Fruit fly (Drosophila melanogaster) whole organism, embryonic: ENCODE measurements around the gene Uba2.

ENCODE experiments used
- Abd-B ChIP-seq: fragments of 200-800 bp; sonication (Bioruptor generic); optimal IDR thresholded peaks from 2 replicates; lab custom pipeline; 2018; ENCODE audit warnings: missing biosample characterization, mild to moderate bottlenecking, missing genetic modification characterization, moderate library complexity
- CG11085 ChIP-seq: fragments of 200-800 bp; sonication (Bioruptor generic); IDR thresholded peaks from 2 replicates; pipeline ENCODE4 v1.3.6; 2022; ENCODE audit warnings: missing biosample characterization, missing genetic modification characterization
- CG12155 ChIP-seq: fragments of 200-800 bp; sonication (Bioruptor generic); optimal IDR thresholded peaks from 3 replicates; lab custom pipeline; 2016; ENCODE audit warnings: missing biosample characterization, missing genetic modification characterization
- CG12299 ChIP-seq: fragments of 200-800 bp; sonication (Bioruptor generic); optimal IDR thresholded peaks from 2 replicates; lab custom pipeline; 2018; ENCODE audit warnings: missing biosample characterization, mild to moderate bottlenecking, missing genetic modification characterization
- CG12942 ChIP-seq: fragments of 200-800 bp; sonication (Bioruptor generic); optimal IDR thresholded peaks from 3 replicates; lab custom pipeline; 2016; ENCODE audit warnings: missing biosample characterization, missing genetic modification characterization
- CG14710 ChIP-seq: fragments of 200-800 bp; sonication (Bioruptor generic); optimal IDR thresholded peaks from 3 replicates; lab custom pipeline; 2019; ENCODE audit warnings: missing biosample characterization, mild to moderate bottlenecking, missing genetic modification characterization, moderate library complexity
- CG14860 ChIP-seq: fragments of 200-800 bp; sonication (Bioruptor generic); IDR thresholded peaks from 3 replicates; pipeline ENCODE4 v1.3.6; 2022; ENCODE audit warnings: missing biosample characterization, missing genetic modification characterization; ENCODE audit not compliant: partially characterized antibody
- CG17912 ChIP-seq: fragments of 200-800 bp; sonication (Bioruptor generic); optimal IDR thresholded peaks from 2 replicates; lab custom pipeline; 2018; ENCODE audit warnings: missing biosample characterization, mild to moderate bottlenecking, missing genetic modification characterization
- CG18599 ChIP-seq: fragments of 200-800 bp; sonication (Bioruptor generic); optimal IDR thresholded peaks from 3 replicates; lab custom pipeline; 2017; ENCODE audit warnings: missing biosample characterization, missing genetic modification characterization, mild to moderate bottlenecking, moderate library complexity, missing genetic modification reagents
- CG2116 ChIP-seq: fragments of 200-800 bp; sonication (Bioruptor generic); optimal IDR thresholded peaks from 3 replicates; lab custom pipeline; 2018; ENCODE audit warnings: missing biosample characterization, mild to moderate bottlenecking, missing genetic modification characterization
- CG31365 ChIP-seq: fragments of 200-800 bp; sonication (Bioruptor generic); optimal IDR thresholded peaks from 2 replicates; lab custom pipeline; 2018; ENCODE audit warnings: missing biosample characterization, mild to moderate bottlenecking, missing genetic modification characterization
- CG34376 ChIP-seq: fragments of 200-800 bp; sonication (Bioruptor generic); optimal IDR thresholded peaks from 2 replicates; lab custom pipeline; 2018; ENCODE audit warnings: missing biosample characterization, mild to moderate bottlenecking, missing genetic modification characterization
- CG34422 ChIP-seq: fragments of 200-800 bp; sonication (Bioruptor generic); IDR thresholded peaks from 3 replicates; pipeline ENCODE4 v1.3.6; 2022; ENCODE audit warnings: missing biosample characterization, missing genetic modification characterization
- CG3847 ChIP-seq: fragments of 200-800 bp; sonication (Bioruptor generic); IDR thresholded peaks from 2 replicates; pipeline ENCODE4 v1.3.6; 2022; ENCODE audit warnings: missing biosample characterization, missing genetic modification characterization
- CG4617 ChIP-seq: fragments of 200-800 bp; sonication (Bioruptor generic); optimal IDR thresholded peaks from 3 replicates; lab custom pipeline; 2016; ENCODE audit warnings: missing biosample characterization, missing genetic modification characterization, borderline replicate concordance
- CG5245 ChIP-seq: fragments of 200-800 bp; sonication (Bioruptor generic); optimal IDR thresholded peaks from 3 replicates; lab custom pipeline; 2016; ENCODE audit warnings: missing biosample characterization, missing genetic modification characterization
- CG6683 ChIP-seq: fragments of 200-800 bp; sonication (Bioruptor generic); optimal IDR thresholded peaks from 2 replicates; lab custom pipeline; 2017; ENCODE audit warnings: missing biosample characterization, mild to moderate bottlenecking, missing genetic modification characterization, missing genetic modification reagents
- CG7556 ChIP-seq: fragments of 200-800 bp; sonication (Bioruptor generic); optimal IDR thresholded peaks from 2 replicates; lab custom pipeline; 2017; ENCODE audit warnings: missing biosample characterization, mild to moderate bottlenecking, missing genetic modification characterization
- CG7786 ChIP-seq: fragments of 200-800 bp; sonication (Bioruptor generic); optimal IDR thresholded peaks from 2 replicates; lab custom pipeline; 2016; ENCODE audit warnings: missing biosample characterization, missing genetic modification characterization
- CG9797 ChIP-seq: fragments of 200-800 bp; sonication (Bioruptor generic); optimal IDR thresholded peaks from 3 replicates; lab custom pipeline; 2018; ENCODE audit warnings: missing biosample characterization, mild to moderate bottlenecking, missing genetic modification characterization
- CG9932 ChIP-seq: fragments of 200-800 bp; sonication (Bioruptor generic); IDR thresholded peaks from 2 replicates; pipeline ENCODE4 v1.3.6; 2022; ENCODE audit warnings: missing biosample characterization, missing genetic modification characterization
- CTCF ChIP-seq: fragments of 200-800 bp; sonication (Bioruptor generic); optimal IDR thresholded peaks from 2 replicates; lab custom pipeline; 2017; ENCODE audit warnings: missing biosample characterization, mild to moderate bottlenecking, missing genetic modification characterization, moderate library complexity
- Doc3 ChIP-seq: fragments of 200-800 bp; sonication (Bioruptor generic); IDR thresholded peaks from 3 replicates; pipeline ENCODE4 v1.3.6; 2022; ENCODE audit warnings: missing biosample characterization, missing genetic modification characterization; ENCODE audit not compliant: partially characterized antibody
- Eip74EF ChIP-seq, 2 experiments: fragments of 200-800 bp in 1 of 2; fragments of >200 bp in 1 of 2; sonication (Bioruptor generic) in 1 of 2; optimal IDR thresholded peaks; 2 replicates each; lab custom pipeline; 2017 to 2019; ENCODE audit warnings: missing biosample characterization in 2 of 2, missing genetic modification characterization in 2 of 2, mild to moderate bottlenecking in 1 of 2, moderate library complexity in 1 of 2
- GATAe ChIP-seq: fragments of 200-800 bp; sonication (Bioruptor generic); conservative IDR thresholded peaks from 2 replicates; pipeline ENCODE4 v1.3.6; 2022; ENCODE audit warnings: missing biosample characterization, missing genetic modification characterization
- Hmx ChIP-seq: fragments of 200-800 bp; sonication (Bioruptor generic); optimal IDR thresholded peaks from 2 replicates; lab custom pipeline; 2016; ENCODE audit warnings: missing biosample characterization, missing genetic modification characterization
- Jarid2 ChIP-seq: fragments of 200-800 bp; sonication (Bioruptor generic); optimal IDR thresholded peaks from 3 replicates; lab custom pipeline; 2017; ENCODE audit warnings: mild to moderate bottlenecking, missing biosample characterization, missing genetic modification reagents, missing genetic modification characterization
- Lpt ChIP-seq: fragments of >200 bp; optimal IDR thresholded peaks from 2 replicates; lab custom pipeline; 2018; ENCODE audit warnings: missing biosample characterization, missing genetic modification characterization
- NC2β ChIP-seq: fragments of 200-800 bp; sonication (Bioruptor generic); optimal IDR thresholded peaks from 2 replicates; lab custom pipeline; 2016; ENCODE audit warnings: missing biosample characterization, missing genetic modification characterization
- Nf-YA ChIP-seq: fragments of 200-800 bp; sonication (Bioruptor generic); IDR thresholded peaks from 2 replicates; pipeline ENCODE4 v1.3.6; 2022; ENCODE audit warnings: missing biosample characterization, missing genetic modification characterization
- NfI ChIP-seq: fragments of 200-800 bp; sonication (Bioruptor generic); optimal IDR thresholded peaks from 3 replicates; lab custom pipeline; 2018; ENCODE audit warnings: missing biosample characterization, mild to moderate bottlenecking, missing genetic modification characterization, moderate library complexity
- PHDP ChIP-seq: fragments of 200-800 bp; sonication (Bioruptor generic); optimal IDR thresholded peaks from 3 replicates; lab custom pipeline; 2018; ENCODE audit warnings: missing biosample characterization, mild to moderate bottlenecking, missing genetic modification characterization, moderate library complexity
- Tbp ChIP-seq: fragments of >200 bp; optimal IDR thresholded peaks from 2 replicates; lab custom pipeline; 2018; ENCODE audit warnings: missing biosample characterization, missing genetic modification characterization
- ara ChIP-seq: fragments of 200-800 bp; sonication (Bioruptor generic); IDR thresholded peaks from 2 replicates; pipeline ENCODE4 v1.3.6; 2022; ENCODE audit warnings: missing biosample characterization, missing genetic modification characterization
- ase ChIP-seq: fragments of 200-800 bp; sonication (Bioruptor generic); IDR thresholded peaks from 3 replicates; pipeline ENCODE4 v1.3.6; 2022; ENCODE audit warnings: missing biosample characterization, missing genetic modification characterization
- bowl ChIP-seq: fragments of 200-800 bp; sonication (Bioruptor generic); IDR thresholded peaks from 2 replicates; pipeline ENCODE4 v1.3.6; 2022; ENCODE audit warnings: missing biosample characterization, missing genetic modification characterization
- chif ChIP-seq, 2 experiments: fragments of 200-800 bp; sonication (Bioruptor generic); optimal IDR thresholded peaks; 3 replicates each; lab custom pipeline; 2016; ENCODE audit warnings: missing biosample characterization in 2 of 2, missing genetic modification characterization in 2 of 2
- ci ChIP-seq: fragments of 200-800 bp; sonication (Bioruptor generic); IDR thresholded peaks from 3 replicates; pipeline ENCODE4 v1.3.6; 2022; ENCODE audit warnings: missing biosample characterization, missing genetic modification characterization
- esg ChIP-seq: fragments of 200-800 bp; sonication (Bioruptor generic); conservative IDR thresholded peaks from 2 replicates; pipeline ENCODE4 v1.3.6; 2022; ENCODE audit warnings: missing biosample characterization, missing genetic modification characterization
- gcm ChIP-seq: fragments of 200-800 bp; sonication (Bioruptor generic); optimal IDR thresholded peaks from 2 replicates; lab custom pipeline; 2019; ENCODE audit warnings: missing biosample characterization, mild to moderate bottlenecking, missing genetic modification characterization, moderate library complexity
- grn ChIP-seq: fragments of 200-800 bp; sonication (Bioruptor generic); optimal IDR thresholded peaks from 3 replicates; lab custom pipeline; 2017; ENCODE audit warnings: missing biosample characterization, missing genetic modification characterization
- hb ChIP-seq: fragments of 200-800 bp; sonication (Bioruptor generic); IDR thresholded peaks from 3 replicates; pipeline ENCODE4 v1.3.6; 2022; ENCODE audit warnings: missing biosample characterization, missing genetic modification characterization; ENCODE audit not compliant: partially characterized antibody
- hbn ChIP-seq: fragments of 200-800 bp; sonication (Bioruptor generic); IDR thresholded peaks from 2 replicates; pipeline ENCODE4 v1.3.6; 2022; ENCODE audit warnings: missing biosample characterization, missing genetic modification characterization; ENCODE audit not compliant: partially characterized antibody
- nom ChIP-seq: fragments of 200-800 bp; sonication (Bioruptor generic); optimal IDR thresholded peaks from 2 replicates; lab custom pipeline; 2017; ENCODE audit warnings: missing biosample characterization, missing genetic modification characterization, mild to moderate bottlenecking, moderate library complexity, missing genetic modification reagents
- oc ChIP-seq: fragments of 200-800 bp; sonication (Bioruptor generic); optimal IDR thresholded peaks from 2 replicates; lab custom pipeline; 2018; ENCODE audit warnings: missing biosample characterization, mild to moderate bottlenecking, missing genetic modification characterization, moderate library complexity
- otp ChIP-seq: fragments of 200-800 bp; sonication (Bioruptor generic); IDR thresholded peaks from 3 replicates; pipeline ENCODE4, ENCODE4 v1.3.6; 2022; ENCODE audit warnings: missing biosample characterization, missing genetic modification characterization
- pfk ChIP-seq: fragments of 200-800 bp; sonication (Bioruptor generic); optimal IDR thresholded peaks from 2 replicates; lab custom pipeline; 2018; ENCODE audit warnings: missing biosample characterization, mild to moderate bottlenecking, missing genetic modification characterization, moderate library complexity
- sisA ChIP-seq: fragments of 200-800 bp; sonication (Bioruptor generic); IDR thresholded peaks from 2 replicates; pipeline ENCODE4 v1.3.6; 2022; ENCODE audit warnings: missing biosample characterization, missing genetic modification characterization
- stwl ChIP-seq: fragments of 200-800 bp; sonication (Bioruptor generic); optimal IDR thresholded peaks from 3 replicates; lab custom pipeline; 2018; ENCODE audit warnings: missing biosample characterization, mild to moderate bottlenecking, missing genetic modification characterization, moderate library complexity
- vvl ChIP-seq: fragments of 200-800 bp; sonication (Bioruptor generic); IDR thresholded peaks from 2 replicates; pipeline ENCODE4 v1.3.6; 2022; ENCODE audit warnings: missing biosample characterization, missing genetic modification characterization

Uba2 gene

DNA sequence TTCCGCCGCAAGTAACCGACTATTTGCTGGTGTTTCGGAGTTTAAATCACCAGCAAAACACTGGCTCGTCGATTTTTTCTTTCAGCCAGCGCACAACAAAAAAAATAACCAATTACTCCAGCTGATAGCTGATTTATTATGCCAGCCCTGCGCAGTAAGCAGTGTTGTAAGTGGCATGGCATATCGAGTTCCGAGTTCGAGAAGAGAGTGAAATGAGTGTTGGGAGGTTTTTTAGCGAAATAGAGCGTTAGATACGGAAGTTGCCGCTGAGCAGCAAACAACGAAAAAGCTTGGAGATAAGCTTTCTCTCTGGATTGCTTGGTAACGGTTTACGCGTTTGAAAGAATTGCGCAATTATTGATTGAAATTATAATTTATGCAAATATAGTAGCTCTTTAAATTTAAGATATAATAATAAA is 36.0 kb downstream of the Uba2 start, which contains the start of gene CG7565 (continued):
- TF ChIP-seq CG5245 (GFP tag; lab: Kevin White, UChicago), result no peak
- TF ChIP-seq CG14860 (GFP tag; lab: Robert Waterston, UW), result no peak
- TF ChIP-seq Tbp, result no peak
- TF ChIP-seq chif (GFP tag; optimal IDR thresholded peaks at IDR 0.05; lab: Kevin White, UChicago), result peak in 1 of 2 experiments; percentile 24
- TF ChIP-seq ara (GFP tag; lab: Robert Waterston, UW), result 0 out of 2 replicates have a peak, but pooled peaks have one; percentile 5
- TF ChIP-seq GATAe (GFP tag; lab: Robert Waterston, UW), result no peak
- TF ChIP-seq ci, result peak; percentile 49; the same call in 1 of the 3 replicates
- peak; percentile 77 for TF ChIP-seq vvl
- peak; percentile 14 for TF ChIP-seq CG6683
- peak in 1 of 2 experiments; percentile 78 for TF ChIP-seq Eip74EF (GFP tag; optimal IDR thresholded peaks at IDR 0.05; lab: Kevin White, UChicago)
- TF ChIP-seq nom (GFP tag; lab: Kevin White, UChicago), result no peak
- TF ChIP-seq Nf-YA (GFP tag; lab: Robert Waterston, UW), result no peak
- TF ChIP-seq CG34422 (GFP tag; lab: Robert Waterston, UW), result peak; percentile 53; the same call in 1 of the 3 replicates
- TF ChIP-seq Abd-B (GFP tag; lab: Kevin White, UChicago), result no peak
- TF ChIP-seq pfk (GFP tag; lab: Kevin White, UChicago), result peak; percentile 39
- TF ChIP-seq CG9932 (GFP tag; lab: Robert Waterston, UW), result peak; percentile 56
- peak; percentile 18 for TF ChIP-seq CG12942
- no peak for TF ChIP-seq CG9797 (GFP tag; lab: Kevin White, UChicago)
- TF ChIP-seq CG12155 (GFP tag; lab: Kevin White, UChicago), result peak; percentile 55
- peak; percentile 55 for TF ChIP-seq CG14710
- no peak for TF ChIP-seq sisA
- peak; percentile 3 for TF ChIP-seq grn (GFP tag; lab: Kevin White, UChicago)
- peak; percentile 67 for TF ChIP-seq CG17912 (GFP tag; lab: Kevin White, UChicago)
- TF ChIP-seq CG4617 (GFP tag; lab: Kevin White, UChicago), result peak; percentile 49
- peak; percentile 30 for TF ChIP-seq PHDP (tag; lab: Kevin White, UChicago)
- peak; percentile 60; the same call in 1 of the 3 replicates for TF ChIP-seq Doc3 (GFP tag; lab: Robert Waterston, UW)
- peak; percentile 12 for TF ChIP-seq CG12299
- 0 out of 3 replicates have a peak, but pooled peaks have one; percentile 5 for TF ChIP-seq otp (GFP tag; lab: Robert Waterston, UW)
- TF ChIP-seq hbn (GFP tag; lab: Robert Waterston, UW), result 0 out of 2 replicates have a peak, but pooled peaks have one; percentile 32
- TF ChIP-seq CG34376 (GFP tag; lab: Kevin White, UChicago), result peak; percentile 73
- no peak for TF ChIP-seq CG2116
- TF ChIP-seq hb, result no peak
- no peak for TF ChIP-seq Hmx
- TF ChIP-seq CG7786, result peak; percentile 33
- TF ChIP-seq Jarid2 (GFP tag; lab: Kevin White, UChicago), result peak; percentile 23
- TF ChIP-seq Lpt (GFP tag; lab: Kevin White, UChicago), result no peak
- TF ChIP-seq bowl (GFP tag; lab: Robert Waterston, UW), result no peak
- peak; percentile 49 for TF ChIP-seq CG3847 (GFP tag; lab: Robert Waterston, UW)
- TF ChIP-seq oc, result peak; percentile 23
- peak; percentile 99 for TF ChIP-seq stwl (tag; lab: Kevin White, UChicago)
- no peak for TF ChIP-seq ase (GFP tag; lab: Robert Waterston, UW)
- TF ChIP-seq CG18599 (GFP tag; lab: Kevin White, UChicago), result peak; percentile 84
- peak; percentile 29 for TF ChIP-seq CG7556 (GFP tag; lab: Kevin White, UChicago)
- peak; percentile 21 for TF ChIP-seq CTCF (GFP tag; lab: Kevin White, UChicago)
- TF ChIP-seq gcm (GFP tag; lab: Kevin White, UChicago), result no peak
- TF ChIP-seq esg, result no peak
- TF ChIP-seq CG31365 (tag; lab: Kevin White, UChicago), result peak; percentile 33
- peak; percentile 65 for TF ChIP-seq NfI (GFP tag; lab: Kevin White, UChicago)
- TF ChIP-seq CG11085 (GFP tag; lab: Robert Waterston, UW), result no peak
- peak; percentile 41 for TF ChIP-seq NC2β (GFP tag; lab: Kevin White, UChicago)
